Fruit fly (Drosophila melanogaster) whole organism, embryonic: ENCODE measurements around the gene inaE.

ENCODE experiments used
- ATbp ChIP-seq: fragments of 200-800 bp; sonication (Bioruptor generic); optimal IDR thresholded peaks from 2 replicates; lab custom pipeline; 2017; ENCODE audit warnings: missing biosample characterization, mild to moderate bottlenecking, missing genetic modification characterization, missing genetic modification reagents
- Aef1 ChIP-seq: fragments of 200-800 bp; sonication (Bioruptor generic); IDR thresholded peaks from 3 replicates; pipeline ENCODE4 v1.3.6; 2022; ENCODE audit warnings: missing biosample characterization, missing genetic modification characterization
- Blimp-1 ChIP-seq: fragments of 200-800 bp; sonication (Bioruptor generic); optimal IDR thresholded peaks from 3 replicates; lab custom pipeline; 2018; ENCODE audit warnings: missing biosample characterization, missing genetic modification characterization, mild to moderate bottlenecking, moderate library complexity, missing genetic modification reagents
- CG10267 ChIP-seq: fragments of 200-800 bp; sonication (Bioruptor generic); optimal IDR thresholded peaks from 2 replicates; lab custom pipeline; 2018; ENCODE audit warnings: missing biosample characterization, mild to moderate bottlenecking, missing genetic modification characterization, moderate library complexity
- CG10565 ChIP-seq: fragments of 200-800 bp; sonication (Bioruptor generic); optimal IDR thresholded peaks from 3 replicates; lab custom pipeline; 2016; ENCODE audit warnings: missing biosample characterization, mild to moderate bottlenecking, missing genetic modification characterization
- CG12659 ChIP-seq: fragments of 200-800 bp; sonication (Bioruptor generic); optimal IDR thresholded peaks from 3 replicates; lab custom pipeline; 2017; ENCODE audit warnings: mild to moderate bottlenecking, missing biosample characterization, missing genetic modification reagents, missing genetic modification characterization
- CG17186 ChIP-seq: fragments of 200-800 bp; sonication (Bioruptor generic); optimal IDR thresholded peaks from 3 replicates; lab custom pipeline; 2017; ENCODE audit warnings: missing biosample characterization, missing genetic modification reagents, missing genetic modification characterization
- CG17568 ChIP-seq: fragments of 200-800 bp; sonication (Bioruptor generic); optimal IDR thresholded peaks from 2 replicates; lab custom pipeline; 2018; ENCODE audit warnings: missing biosample characterization, mild to moderate bottlenecking, missing genetic modification characterization, moderate library complexity
- CG18599 ChIP-seq: fragments of 200-800 bp; sonication (Bioruptor generic); optimal IDR thresholded peaks from 3 replicates; lab custom pipeline; 2017; ENCODE audit warnings: missing biosample characterization, missing genetic modification characterization, mild to moderate bottlenecking, moderate library complexity, missing genetic modification reagents
- CG2678 ChIP-seq: fragments of 200-800 bp; sonication (Bioruptor generic); optimal IDR thresholded peaks from 3 replicates; lab custom pipeline; 2019; ENCODE audit warnings: missing biosample characterization, mild to moderate bottlenecking, missing genetic modification characterization, moderate library complexity
- CG34376 ChIP-seq: fragments of 200-800 bp; sonication (Bioruptor generic); optimal IDR thresholded peaks from 2 replicates; lab custom pipeline; 2018; ENCODE audit warnings: missing biosample characterization, mild to moderate bottlenecking, missing genetic modification characterization
- CG4404 ChIP-seq: fragments of 200-800 bp; sonication (Bioruptor generic); IDR thresholded peaks from 2 replicates; pipeline ENCODE4 v1.3.6; 2022; ENCODE audit warnings: missing biosample characterization, missing genetic modification characterization
- CG4730 ChIP-seq: fragments of 200-800 bp; sonication (Bioruptor generic); IDR thresholded peaks from 2 replicates; pipeline ENCODE4 v1.3.6; 2022; ENCODE audit warnings: missing biosample characterization, missing genetic modification characterization
- CG4854 ChIP-seq: fragments of 200-800 bp; sonication (Bioruptor generic); optimal IDR thresholded peaks from 2 replicates; lab custom pipeline; 2016; ENCODE audit warnings: missing biosample characterization, missing genetic modification characterization, inconsistent platforms
- CG6683 ChIP-seq: fragments of 200-800 bp; sonication (Bioruptor generic); optimal IDR thresholded peaks from 2 replicates; lab custom pipeline; 2017; ENCODE audit warnings: missing biosample characterization, mild to moderate bottlenecking, missing genetic modification characterization, missing genetic modification reagents
- CG6791 ChIP-seq: fragments of 200-800 bp; sonication (Bioruptor generic); IDR thresholded peaks from 3 replicates; pipeline ENCODE4 v1.3.6; 2022; ENCODE audit warnings: missing biosample characterization, missing genetic modification characterization; ENCODE audit not compliant: partially characterized antibody
- CG7839 ChIP-seq: fragments of 200-800 bp; sonication (Bioruptor generic); optimal IDR thresholded peaks from 3 replicates; lab custom pipeline; 2018; ENCODE audit warnings: missing biosample characterization, mild to moderate bottlenecking, missing genetic modification characterization, moderate library complexity
- CG8359 ChIP-seq: fragments of 200-800 bp; sonication (Bioruptor generic); optimal IDR thresholded peaks from 2 replicates; lab custom pipeline; 2017; ENCODE audit warnings: missing biosample characterization, mild to moderate bottlenecking, missing genetic modification characterization, borderline replicate concordance
- CG9797 ChIP-seq: fragments of 200-800 bp; sonication (Bioruptor generic); optimal IDR thresholded peaks from 3 replicates; lab custom pipeline; 2018; ENCODE audit warnings: missing biosample characterization, mild to moderate bottlenecking, missing genetic modification characterization
- Deaf1 ChIP-seq: fragments of 200-800 bp; optimal IDR thresholded peaks from 3 replicates; lab custom pipeline; 2019; ENCODE audit warnings: missing biosample characterization, mild to moderate bottlenecking, missing genetic modification characterization, moderate library complexity
- Doc2 ChIP-seq: fragments of 200-800 bp; sonication (Bioruptor generic); IDR thresholded peaks from 2 replicates; pipeline ENCODE4 v1.3.6; 2022; ENCODE audit warnings: missing biosample characterization, missing genetic modification characterization
- Eip74EF ChIP-seq, 2 experiments: fragments of 200-800 bp in 1 of 2; fragments of >200 bp in 1 of 2; sonication (Bioruptor generic) in 1 of 2; optimal IDR thresholded peaks; 2 replicates each; lab custom pipeline; 2017 to 2019; ENCODE audit warnings: missing biosample characterization in 2 of 2, missing genetic modification characterization in 2 of 2, mild to moderate bottlenecking in 1 of 2, moderate library complexity in 1 of 2
- H15 ChIP-seq: fragments of 200-800 bp; sonication (Bioruptor generic); IDR thresholded peaks from 3 replicates; pipeline ENCODE4 v1.3.6; 2022; ENCODE audit warnings: missing biosample characterization, missing genetic modification characterization
- Hey ChIP-seq: fragments of 200-800 bp; sonication (Bioruptor generic); optimal IDR thresholded peaks from 3 replicates; lab custom pipeline; 2018; ENCODE audit warnings: missing biosample characterization, mild to moderate bottlenecking, missing genetic modification characterization
- NC2β ChIP-seq: fragments of 200-800 bp; sonication (Bioruptor generic); optimal IDR thresholded peaks from 2 replicates; lab custom pipeline; 2016; ENCODE audit warnings: missing biosample characterization, missing genetic modification characterization
- NFAT ChIP-seq: fragments of 200-800 bp; sonication (Bioruptor generic); IDR thresholded peaks from 2 replicates; pipeline ENCODE4 v1.3.6; 2022; ENCODE audit warnings: missing biosample characterization, missing genetic modification characterization
- NfI ChIP-seq: fragments of 200-800 bp; sonication (Bioruptor generic); optimal IDR thresholded peaks from 3 replicates; lab custom pipeline; 2018; ENCODE audit warnings: missing biosample characterization, mild to moderate bottlenecking, missing genetic modification characterization, moderate library complexity
- Ptx1 ChIP-seq: fragments of 200-800 bp; sonication (Bioruptor generic); IDR thresholded peaks from 2 replicates; pipeline ENCODE4 v1.3.6; 2022; ENCODE audit warnings: missing biosample characterization, missing genetic modification characterization
- Sin3A ChIP-seq: fragments of >200 bp; optimal IDR thresholded peaks from 2 replicates; lab custom pipeline; 2018
- Usf ChIP-seq: fragments of 200-800 bp; sonication (Bioruptor generic); optimal IDR thresholded peaks from 2 replicates; lab custom pipeline; 2017; ENCODE audit warnings: missing genotype, missing biosample characterization, missing genetic modification characterization
- ab ChIP-seq: fragments of 200-800 bp; sonication (Bioruptor generic); optimal IDR thresholded peaks from 2 replicates; lab custom pipeline; 2016; ENCODE audit warnings: missing biosample characterization, missing genetic modification characterization
- ara ChIP-seq: fragments of 200-800 bp; sonication (Bioruptor generic); IDR thresholded peaks from 2 replicates; pipeline ENCODE4 v1.3.6; 2022; ENCODE audit warnings: missing biosample characterization, missing genetic modification characterization
- ash1 ChIP-seq: fragments of 200-800 bp; sonication (Bioruptor generic); optimal IDR thresholded peaks from 2 replicates; lab custom pipeline; 2018; ENCODE audit warnings: missing biosample characterization, mild to moderate bottlenecking, missing genetic modification characterization
- ato ChIP-seq: fragments of 200-800 bp; sonication (Bioruptor generic); IDR thresholded peaks from 2 replicates; pipeline ENCODE4 v1.3.6; 2022; ENCODE audit warnings: missing biosample characterization, missing genetic modification characterization; ENCODE audit not compliant: partially characterized antibody
- caup ChIP-seq: fragments of 200-800 bp; sonication (Bioruptor generic); optimal IDR thresholded peaks from 3 replicates; lab custom pipeline; 2017; ENCODE audit warnings: missing biosample characterization, mild to moderate bottlenecking, missing genetic modification characterization, moderate library complexity; ENCODE audit not compliant: severe bottlenecking
- chm ChIP-seq: fragments of 200-800 bp; sonication (Bioruptor generic); IDR thresholded peaks from 2 replicates; pipeline ENCODE4 v1.3.6; 2022; ENCODE audit warnings: missing biosample characterization, missing genetic modification characterization
- corto ChIP-seq: fragments of 200-800 bp; sonication (Bioruptor generic); optimal IDR thresholded peaks from 2 replicates; lab custom pipeline; 2016; ENCODE audit warnings: missing biosample characterization, mild to moderate bottlenecking, missing genetic modification characterization, moderate library complexity
- crc ChIP-seq: fragments of 200-800 bp; sonication (Bioruptor generic); optimal IDR thresholded peaks from 2 replicates; lab custom pipeline; 2016; ENCODE audit warnings: missing biosample characterization, missing genetic modification characterization
- croc ChIP-seq: fragments of 200-800 bp; sonication (Bioruptor generic); conservative IDR thresholded peaks from 3 replicates; pipeline ENCODE4 v1.3.6; 2022; ENCODE audit warnings: missing biosample characterization, missing genetic modification characterization
- crol ChIP-seq: fragments of 200-800 bp; sonication (Bioruptor generic); IDR thresholded peaks from 2 replicates; pipeline ENCODE4 v1.3.6; 2022; ENCODE audit warnings: missing biosample characterization, missing genetic modification characterization
- dysf ChIP-seq: fragments of 200-800 bp; sonication (Bioruptor generic); IDR thresholded peaks from 3 replicates; pipeline ENCODE4 v1.3.6; 2022; ENCODE audit warnings: missing biosample characterization, missing genetic modification characterization
- gro ChIP-seq: fragments of 200-800 bp; sonication (Bioruptor generic); optimal IDR thresholded peaks from 2 replicates; lab custom pipeline; 2016; ENCODE audit warnings: missing biosample characterization, missing genetic modification characterization
- gsb ChIP-seq: fragments of 200-800 bp; sonication (Bioruptor generic); IDR thresholded peaks from 2 replicates; pipeline ENCODE4 v1.3.6; 2022; ENCODE audit warnings: missing biosample characterization, missing genetic modification characterization
- row ChIP-seq: fragments of 200-800 bp; sonication (Bioruptor generic); IDR thresholded peaks from 3 replicates; pipeline ENCODE4 v1.3.6; 2022; ENCODE audit warnings: missing biosample characterization, missing genetic modification characterization
- run ChIP-seq: fragments of 200-800 bp; sonication (Bioruptor generic); optimal IDR thresholded peaks from 3 replicates; lab custom pipeline; 2018; ENCODE audit warnings: missing biosample characterization, mild to moderate bottlenecking, missing genetic modification characterization
- sd ChIP-seq: fragments of 200-800 bp; sonication (Bioruptor generic); optimal IDR thresholded peaks from 3 replicates; lab custom pipeline; 2018; ENCODE audit warnings: missing biosample characterization, mild to moderate bottlenecking, missing genetic modification characterization, moderate library complexity
- sens-2 ChIP-seq: fragments of 200-800 bp; sonication (Bioruptor generic); IDR thresholded peaks from 2 replicates; pipeline ENCODE4 v1.3.6; 2022; ENCODE audit warnings: missing biosample characterization, missing genetic modification characterization
- slp2 ChIP-seq: fragments of 200-800 bp; sonication (Bioruptor generic); optimal IDR thresholded peaks from 2 replicates; lab custom pipeline; 2016; ENCODE audit warnings: missing biosample characterization, missing genetic modification characterization
- stc ChIP-seq: fragments of 200-800 bp; sonication (Bioruptor generic); IDR thresholded peaks from 2 replicates; pipeline ENCODE4 v1.3.6; 2022; ENCODE audit warnings: missing biosample characterization, missing genetic modification characterization
- z ChIP-seq: fragments of 200-800 bp; sonication (Bioruptor generic); IDR thresholded peaks from 3 replicates; pipeline ENCODE4 v1.3.6; 2022; ENCODE audit warnings: missing biosample characterization, missing genetic modification characterization
- zfh2 ChIP-seq: fragments of 200-800 bp; sonication (Bioruptor generic); optimal IDR thresholded peaks from 2 replicates; lab custom pipeline; 2016; ENCODE audit warnings: missing biosample characterization, missing genetic modification characterization

The inaE gene

dm6 chrX:13744599-13745052 is 38.9 kb upstream of the inaE start, which contains the start of gene Grip91:
Grip91 (minus strand) TSS chrX:13744683.
- TF ChIP-seq CG9797 (GFP tag; lab: Kevin White, UChicago), result peak; percentile 87
- TF ChIP-seq ab (GFP tag; lab: Kevin White, UChicago), result no peak
- TF ChIP-seq CG6683 (GFP tag; lab: Kevin White, UChicago), result no peak
- peak; percentile 25 for TF ChIP-seq NC2β (GFP tag; lab: Kevin White, UChicago)
- no peak for TF ChIP-seq slp2 (GFP tag; lab: Kevin White, UChicago)
- no peak for TF ChIP-seq NFAT (GFP tag; lab: Robert Waterston, UW)
- TF ChIP-seq CG12659 (GFP tag; lab: Kevin White, UChicago), result peak; percentile 74
- no peak for TF ChIP-seq chm (GFP tag; lab: Robert Waterston, UW)
- TF ChIP-seq Eip74EF (GFP tag; optimal IDR thresholded peaks at IDR 0.05; lab: Kevin White, UChicago), result no peak
- TF ChIP-seq z (GFP tag; lab: Robert Waterston, UW), result no peak
- no peak for TF ChIP-seq gsb (GFP tag; lab: Robert Waterston, UW)
- TF ChIP-seq CG2678 (tag; lab: Kevin White, UChicago), result no peak
- TF ChIP-seq stc (GFP tag; lab: Robert Waterston, UW), result no peak
- TF ChIP-seq Sin3A, result peak; percentile 93
- no peak for TF ChIP-seq CG18599 (GFP tag; lab: Kevin White, UChicago)
- peak; percentile 18 for TF ChIP-seq CG10267 (tag; lab: Kevin White, UChicago)
- no peak for TF ChIP-seq CG8359
- no peak for TF ChIP-seq gro (GFP tag; lab: Kevin White, UChicago)
- TF ChIP-seq Usf (GFP tag; lab: Kevin White, UChicago), result no peak
- TF ChIP-seq CG4730 (GFP tag; lab: Robert Waterston, UW), result no peak
- peak; percentile 11 for TF ChIP-seq zfh2 (GFP tag; lab: Kevin White, UChicago)
- no peak for TF ChIP-seq corto (GFP tag; lab: Kevin White, UChicago)
- TF ChIP-seq CG10565, result no peak
- TF ChIP-seq ara, result no peak
- no peak for TF ChIP-seq CG4854
- TF ChIP-seq NfI, result no peak
- no peak for TF ChIP-seq dysf (GFP tag; lab: Robert Waterston, UW)
- TF ChIP-seq Aef1 (GFP tag; lab: Robert Waterston, UW), result no peak
- no peak for TF ChIP-seq Hey (tag; lab: Kevin White, UChicago)
- no peak for TF ChIP-seq Blimp-1 (GFP tag; lab: Kevin White, UChicago)
- no peak for TF ChIP-seq ato
- no peak for TF ChIP-seq CG4404 (GFP tag; lab: Robert Waterston, UW)
- no peak for TF ChIP-seq CG7839 (tag; lab: Kevin White, UChicago)
- TF ChIP-seq sens-2 (GFP tag; lab: Robert Waterston, UW), result no peak
- no peak for TF ChIP-seq croc (GFP tag; lab: Robert Waterston, UW)
- TF ChIP-seq ash1 (GFP tag; lab: Kevin White, UChicago), result no peak
- TF ChIP-seq Doc2 (GFP tag; lab: Robert Waterston, UW), result no peak
- TF ChIP-seq caup (GFP tag; lab: Kevin White, UChicago), result no peak
- no peak for TF ChIP-seq crc (GFP tag; lab: Kevin White, UChicago)
- no peak for TF ChIP-seq Deaf1
- TF ChIP-seq ATbp (GFP tag; lab: Kevin White, UChicago), result no peak
- no peak for TF ChIP-seq Ptx1 (GFP tag; lab: Robert Waterston, UW)
- TF ChIP-seq row, result peak; percentile 60
- no peak for TF ChIP-seq H15 (GFP tag; lab: Robert Waterston, UW)
- TF ChIP-seq run (tag; lab: Kevin White, UChicago), result no peak
- TF ChIP-seq CG17186, result no peak
- TF ChIP-seq CG34376 (GFP tag; lab: Kevin White, UChicago), result peak; percentile 4
- TF ChIP-seq sd (tag; lab: Kevin White, UChicago), result peak; percentile 26
- TF ChIP-seq CG17568, result no peak
- TF ChIP-seq CG6791, result no peak
- TF ChIP-seq crol (GFP tag; lab: Robert Waterston, UW), result no peak
